Fruit fly (Drosophila melanogaster) whole organism, embryonic: Measurements from ENCODE around the gene Traf4.

Experiments
- Adf1 ChIP-seq: fragments of 200-800 bp; sonication (Bioruptor generic); IDR thresholded peaks from 2 replicates; pipeline ENCODE4 v1.3.6; 2022; ENCODE audit warnings: missing biosample characterization, missing genetic modification characterization
- Bteb2 ChIP-seq: fragments of 200-800 bp; sonication (Bioruptor generic); optimal IDR thresholded peaks from 2 replicates; lab custom pipeline; 2016; ENCODE audit warnings: missing biosample characterization, missing genetic modification characterization
- CG10654 ChIP-seq: fragments of 200-800 bp; sonication (Bioruptor generic); optimal IDR thresholded peaks from 2 replicates; lab custom pipeline; 2016; ENCODE audit warnings: missing biosample characterization, missing genetic modification characterization
- CG11723 ChIP-seq: fragments of 200-800 bp; sonication (Bioruptor generic); optimal IDR thresholded peaks from 2 replicates; lab custom pipeline; 2017; ENCODE audit warnings: missing biosample characterization, mild to moderate bottlenecking, missing genetic modification characterization
- CG13296 ChIP-seq: fragments of 200-800 bp; sonication (Bioruptor generic); optimal IDR thresholded peaks from 3 replicates; lab custom pipeline; 2018; ENCODE audit warnings: missing biosample characterization, mild to moderate bottlenecking, missing genetic modification characterization
- CG15011 ChIP-seq: fragments of 200-800 bp; sonication (Bioruptor generic); optimal IDR thresholded peaks from 3 replicates; lab custom pipeline; 2018; ENCODE audit warnings: missing biosample characterization, mild to moderate bottlenecking, missing genetic modification characterization
- CG18262 ChIP-seq: fragments of 200-800 bp; optimal IDR thresholded peaks from 3 replicates; lab custom pipeline; 2019; ENCODE audit warnings: missing biosample characterization, mild to moderate bottlenecking, missing genetic modification characterization, moderate library complexity
- CG18476 ChIP-seq: fragments of 200-800 bp; sonication (Bioruptor generic); optimal IDR thresholded peaks from 2 replicates; lab custom pipeline; 2016; ENCODE audit warnings: missing biosample characterization, mild to moderate bottlenecking, missing genetic modification characterization
- CG2120 ChIP-seq: fragments of 200-800 bp; sonication (Bioruptor generic); optimal IDR thresholded peaks from 3 replicates; lab custom pipeline; 2016; ENCODE audit warnings: missing biosample characterization, missing genetic modification characterization
- CG2712 ChIP-seq: fragments of 200-800 bp; optimal IDR thresholded peaks from 3 replicates; lab custom pipeline; 2019; ENCODE audit warnings: missing biosample characterization, mild to moderate bottlenecking, missing genetic modification characterization, moderate library complexity
- CG31441 ChIP-seq: fragments of 200-800 bp; sonication (Bioruptor generic); IDR thresholded peaks from 2 replicates; pipeline ENCODE4 v1.3.6; 2022; ENCODE audit warnings: missing biosample characterization, missing genetic modification characterization
- CG7357 ChIP-seq: fragments of 200-800 bp; sonication (Bioruptor generic); IDR thresholded peaks from 3 replicates; pipeline ENCODE4 v1.3.6; 2022; ENCODE audit warnings: missing biosample characterization, missing genetic modification characterization
- CG7372 ChIP-seq: fragments of 200-800 bp; sonication (Bioruptor generic); IDR thresholded peaks from 2 replicates; pipeline ENCODE4 v1.3.6; 2022; ENCODE audit warnings: missing biosample characterization, missing genetic modification characterization
- CG7928 ChIP-seq: fragments of 200-800 bp; sonication (Bioruptor generic); optimal IDR thresholded peaks from 2 replicates; lab custom pipeline; 2017; ENCODE audit warnings: missing biosample characterization, mild to moderate bottlenecking, missing genetic modification characterization
- CG8924 ChIP-seq: fragments of 200-800 bp; optimal IDR thresholded peaks from 3 replicates; lab custom pipeline; 2019; ENCODE audit warnings: missing biosample characterization, mild to moderate bottlenecking, missing genetic modification characterization, moderate library complexity
- D19B ChIP-seq: fragments of 200-800 bp; sonication (Bioruptor generic); optimal IDR thresholded peaks from 2 replicates; lab custom pipeline; 2017; ENCODE audit warnings: missing biosample characterization, mild to moderate bottlenecking, missing genetic modification characterization
- E2f1 ChIP-seq: fragments of 200-800 bp; sonication (Bioruptor generic); IDR thresholded peaks from 2 replicates; pipeline ENCODE4 v1.3.6; 2022; ENCODE audit warnings: missing biosample characterization, missing genetic modification characterization
- E2f2 ChIP-seq: fragments of 200-800 bp; sonication (Bioruptor generic); IDR thresholded peaks from 2 replicates; pipeline ENCODE4 v1.3.6; 2022; ENCODE audit warnings: missing biosample characterization, missing genetic modification characterization
- Elba2 ChIP-seq: fragments of 200-800 bp; sonication (Bioruptor generic); optimal IDR thresholded peaks from 3 replicates; lab custom pipeline; 2016; ENCODE audit warnings: missing biosample characterization, missing genetic modification characterization
- Ets65A ChIP-seq: fragments of 200-800 bp; sonication (Bioruptor generic); peaks from one replicate; lab custom pipeline; 2016; ENCODE audit warnings: missing biosample characterization, missing genetic modification characterization
- Fer2 ChIP-seq: fragments of 200-800 bp; sonication (Bioruptor generic); optimal IDR thresholded peaks from 2 replicates; lab custom pipeline; 2018; ENCODE audit warnings: missing biosample characterization, mild to moderate bottlenecking, missing genetic modification characterization, moderate library complexity
- Hmx ChIP-seq: fragments of 200-800 bp; sonication (Bioruptor generic); optimal IDR thresholded peaks from 2 replicates; lab custom pipeline; 2016; ENCODE audit warnings: missing biosample characterization, missing genetic modification characterization
- MESR4 ChIP-seq: fragments of 200-800 bp; sonication (Bioruptor generic); optimal IDR thresholded peaks from 2 replicates; lab custom pipeline; 2018; ENCODE audit warnings: missing biosample characterization, mild to moderate bottlenecking, missing genetic modification characterization, moderate library complexity
- Neu2 ChIP-seq: fragments of 200-800 bp; sonication (Bioruptor generic); optimal IDR thresholded peaks from 3 replicates; lab custom pipeline; 2016; ENCODE audit warnings: missing biosample characterization, missing genetic modification characterization, borderline replicate concordance
- Ptx1 ChIP-seq: fragments of 200-800 bp; sonication (Bioruptor generic); IDR thresholded peaks from 2 replicates; pipeline ENCODE4 v1.3.6; 2022; ENCODE audit warnings: missing biosample characterization, missing genetic modification characterization
- Side ChIP-seq: fragments of 200-800 bp; sonication (Bioruptor generic); optimal IDR thresholded peaks from 2 replicates; lab custom pipeline; 2016; ENCODE audit warnings: missing biosample characterization, missing genetic modification characterization
- Sry-β ChIP-seq: fragments of 200-800 bp; sonication (Bioruptor generic); optimal IDR thresholded peaks from 2 replicates; lab custom pipeline; 2018; ENCODE audit warnings: missing biosample characterization, mild to moderate bottlenecking, missing genetic modification characterization, moderate library complexity
- TFAM ChIP-seq: fragments of 200-800 bp; sonication (Bioruptor generic); optimal IDR thresholded peaks from 2 replicates; lab custom pipeline; 2017; ENCODE audit warnings: missing biosample characterization, missing genetic modification characterization, inconsistent platforms
- ac ChIP-seq: fragments of 200-800 bp; sonication (Bioruptor generic); optimal IDR thresholded peaks from 3 replicates; lab custom pipeline; 2017; ENCODE audit warnings: missing biosample characterization, mild to moderate bottlenecking, missing genetic modification characterization
- corto ChIP-seq: fragments of 200-800 bp; sonication (Bioruptor generic); optimal IDR thresholded peaks from 2 replicates; lab custom pipeline; 2016; ENCODE audit warnings: missing biosample characterization, mild to moderate bottlenecking, missing genetic modification characterization, moderate library complexity
- da ChIP-seq: fragments of 200-800 bp; sonication (Bioruptor generic); optimal IDR thresholded peaks from 2 replicates; lab custom pipeline; 2016; ENCODE audit warnings: missing biosample characterization, missing genetic modification characterization
- dmrt99B ChIP-seq: fragments of 200-800 bp; sonication (Bioruptor generic); optimal IDR thresholded peaks from 2 replicates; lab custom pipeline; 2018; ENCODE audit warnings: missing biosample characterization, mild to moderate bottlenecking, missing genetic modification characterization, moderate library complexity
- ewg ChIP-seq: fragments of 200-800 bp; sonication (Bioruptor generic); optimal IDR thresholded peaks from 3 replicates; lab custom pipeline; 2017; ENCODE audit warnings: mild to moderate bottlenecking, missing biosample characterization, missing genetic modification reagents, missing genetic modification characterization
- fru ChIP-seq: fragments of >200 bp; optimal IDR thresholded peaks from 2 replicates; lab custom pipeline; 2017
- gcm2 ChIP-seq: fragments of 200-800 bp; sonication (Bioruptor generic); optimal IDR thresholded peaks from 2 replicates; lab custom pipeline; 2016; ENCODE audit warnings: missing biosample characterization, missing genetic modification characterization
- gem ChIP-seq: fragments of 200-800 bp; sonication (Bioruptor generic); optimal IDR thresholded peaks from 2 replicates; lab custom pipeline; 2019; ENCODE audit warnings: missing biosample characterization, mild to moderate bottlenecking, missing genetic modification characterization, moderate library complexity
- grn ChIP-seq: fragments of 200-800 bp; sonication (Bioruptor generic); optimal IDR thresholded peaks from 3 replicates; lab custom pipeline; 2017; ENCODE audit warnings: missing biosample characterization, missing genetic modification characterization
- h ChIP-seq: fragments of >200 bp; optimal IDR thresholded peaks from 2 replicates; lab custom pipeline; 2017
- hbn ChIP-seq: fragments of 200-800 bp; sonication (Bioruptor generic); IDR thresholded peaks from 2 replicates; pipeline ENCODE4 v1.3.6; 2022; ENCODE audit warnings: missing biosample characterization, missing genetic modification characterization; ENCODE audit not compliant: partially characterized antibody
- hkb ChIP-seq, 2 experiments: fragments of 200-800 bp in 1 of 2; fragments of >200 bp in 1 of 2; sonication (Bioruptor generic) in 1 of 2; IDR thresholded peaks in 1 of 2; optimal IDR thresholded peaks in 1 of 2; 2 replicates each; pipeline versions ENCODE4 v1.3.6 to Lab custom; 2017 to 2022; ENCODE audit warnings: missing biosample characterization in 1 of 2, missing genetic modification characterization in 1 of 2
- jumu ChIP-seq: fragments of 200-800 bp; sonication (Bioruptor generic); optimal IDR thresholded peaks from 3 replicates; lab custom pipeline; 2016; ENCODE audit warnings: missing biosample characterization, missing genetic modification characterization
- klu ChIP-seq: fragments of 200-800 bp; sonication (Bioruptor generic); IDR thresholded peaks from 2 replicates; pipeline ENCODE4 v1.3.6; 2022; ENCODE audit warnings: missing biosample characterization, missing genetic modification characterization
- lov ChIP-seq, 2 experiments: fragments of 200-800 bp in 1 of 2; fragments of >200 bp in 1 of 2; sonication (Bioruptor generic) in 1 of 2; IDR thresholded peaks in 1 of 2; optimal IDR thresholded peaks in 1 of 2; 2 replicates in 1 of 2; 3 replicates in 1 of 2; pipeline versions ENCODE4 v1.3.6 to Lab custom; 2017 to 2022; ENCODE audit warnings: missing biosample characterization in 1 of 2, missing genetic modification characterization in 1 of 2
- maf-S ChIP-seq: fragments of 200-800 bp; sonication (Bioruptor generic); optimal IDR thresholded peaks from 2 replicates; lab custom pipeline; 2016; ENCODE audit warnings: missing biosample characterization, missing genetic modification characterization
- mirr ChIP-seq: fragments of 200-800 bp; sonication (Bioruptor generic); optimal IDR thresholded peaks from 3 replicates; lab custom pipeline; 2018; ENCODE audit warnings: missing biosample characterization, mild to moderate bottlenecking, missing genetic modification characterization
- psq ChIP-seq: fragments of 200-800 bp; sonication (Bioruptor generic); optimal IDR thresholded peaks from 2 replicates; lab custom pipeline; 2017; ENCODE audit warnings: missing biosample characterization, missing genetic modification characterization
- tgo ChIP-seq: fragments of 200-800 bp; sonication (Bioruptor generic); IDR thresholded peaks from 3 replicates; pipeline ENCODE4 v1.3.6; 2022; ENCODE audit warnings: missing biosample characterization, missing genetic modification characterization
- tin ChIP-seq: fragments of 200-800 bp; sonication (Bioruptor generic); optimal IDR thresholded peaks from 3 replicates; lab custom pipeline; 2016; ENCODE audit warnings: missing biosample characterization, missing genetic modification characterization
- trem ChIP-seq: fragments of 200-800 bp; optimal IDR thresholded peaks from 3 replicates; lab custom pipeline; 2019; ENCODE audit warnings: missing biosample characterization, mild to moderate bottlenecking, missing genetic modification characterization, moderate library complexity
- unc-4 ChIP-seq: fragments of 200-800 bp; sonication (Bioruptor generic); IDR thresholded peaks from 2 replicates; pipeline ENCODE4 v1.3.6; 2022; ENCODE audit warnings: missing biosample characterization, missing genetic modification characterization; ENCODE audit not compliant: partially characterized antibody

Gene Traf4

DNA sequence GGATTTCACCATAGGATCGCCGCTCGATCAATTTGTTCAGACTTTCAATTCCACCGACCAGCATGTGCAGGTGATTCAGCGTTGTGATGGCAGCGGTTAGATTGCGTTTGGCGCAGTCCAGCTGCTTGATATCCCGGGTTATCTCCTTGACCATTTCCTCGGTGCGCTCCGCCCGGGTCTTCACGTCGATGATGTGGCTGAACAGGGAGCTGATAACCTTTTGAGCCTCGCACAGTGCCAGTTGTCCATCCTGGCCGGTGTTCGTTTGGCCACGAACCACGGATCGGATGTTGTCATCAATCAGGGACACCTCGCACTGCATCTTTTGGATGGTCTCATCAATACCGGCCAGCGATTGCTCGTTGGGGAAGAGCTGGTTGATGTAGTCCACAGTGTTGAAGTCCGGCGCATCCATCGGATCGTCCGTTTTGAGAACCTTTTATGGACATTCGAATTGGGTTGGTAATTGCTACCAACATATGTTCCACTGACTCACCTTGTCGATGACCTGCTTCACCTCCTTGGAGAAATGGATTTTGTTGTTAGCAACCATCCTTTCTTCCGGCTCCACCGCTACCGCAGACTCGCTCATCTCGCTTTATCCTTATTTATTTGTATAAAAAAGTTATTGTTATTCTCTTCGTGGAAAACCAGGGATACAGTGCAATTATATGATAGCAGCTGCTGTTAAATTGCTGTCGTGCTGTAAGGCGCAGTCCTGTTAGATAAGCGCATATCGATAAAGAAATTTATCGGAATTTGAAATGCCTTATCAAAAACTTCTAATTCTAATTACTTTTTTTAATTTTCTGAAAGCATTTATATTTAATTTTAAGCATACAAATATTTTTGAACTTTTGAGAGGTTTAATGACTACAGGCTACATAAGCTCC lies 23.9 kb downstream of the Traf4 start, which contains the start of gene Vps53 (continued):
- TF ChIP-seq maf-S (GFP tag; lab: Kevin White, UChicago) (no peak), Ptx1 (GFP tag; lab: Robert Waterston, UW) (no peak), CG10654 (no peak), psq (GFP tag; lab: Kevin White, UChicago) (no peak), CG8924 (tag; lab: Kevin White, UChicago) (no peak), Fer2 (tag; lab: Kevin White, UChicago) (no peak), gem (tag; lab: Kevin White, UChicago) (no peak), ewg (no peak), CG2120 (GFP tag; lab: Kevin White, UChicago) (no peak), E2f1 (GFP tag; lab: Robert Waterston, UW) (no peak), Neu2 (GFP tag; lab: Kevin White, UChicago) (no peak), unc-4 (GFP tag; lab: Robert Waterston, UW) (peak; percentile 35; the same call in 1 of the 2 replicates), E2f2 (peak; percentile 87), fru (no peak), Side (GFP tag; lab: Kevin White, UChicago) (no peak), lov (optimal IDR thresholded peaks at IDR 0.05; lab: Kevin White, UChicago) (no peak), lov (GFP tag; IDR thresholded peaks at IDR 0.05; lab: Robert Waterston, UW) (no peak), Adf1 (GFP tag; lab: Robert Waterston, UW) (no peak), Elba2 (GFP tag; lab: Kevin White, UChicago) (no peak), dmrt99B (tag; lab: Kevin White, UChicago) (no peak), tin (GFP tag; lab: Kevin White, UChicago) (no peak), D19B (no peak), jumu (GFP tag; lab: Kevin White, UChicago) (no peak), hkb (optimal IDR thresholded peaks at IDR 0.05; lab: Kevin White, UChicago) (no peak), hkb (GFP tag; IDR thresholded peaks at IDR 0.05; lab: Robert Waterston, UW) (no peak), da (GFP tag; lab: Kevin White, UChicago) (no peak), TFAM (GFP tag; lab: Kevin White, UChicago) (no peak), gcm2 (GFP tag; lab: Kevin White, UChicago) (no peak), CG11723 (GFP tag; lab: Kevin White, UChicago) (no peak), Bteb2 (GFP tag; lab: Kevin White, UChicago) (no peak), grn (peak; percentile 77), Sry-β (GFP tag; lab: Kevin White, UChicago) (no peak), trem (tag; lab: Kevin White, UChicago) (peak; percentile 26), CG7357 (GFP tag; lab: Robert Waterston, UW) (no peak), CG13296 (GFP tag; lab: Kevin White, UChicago) (no peak), CG7928 (peak; percentile 88), CG2712 (tag; lab: Kevin White, UChicago) (no peak), h (lab: Kevin White, UChicago) (no peak), klu (GFP tag; lab: Robert Waterston, UW) (no peak), ac (no peak), CG18262 (no peak), CG15011 (GFP tag; lab: Kevin White, UChicago) (no peak), mirr (GFP tag; lab: Kevin White, UChicago) (no peak), corto (no peak), CG18476 (GFP tag; lab: Kevin White, UChicago) (no peak), MESR4 (GFP tag; lab: Kevin White, UChicago) (peak; percentile 59), Hmx (GFP tag; lab: Kevin White, UChicago) (no peak), hbn (no peak), CG7372 (GFP tag; lab: Robert Waterston, UW) (no peak), CG31441 (GFP tag; lab: Robert Waterston, UW) (no peak), tgo (GFP tag; lab: Robert Waterston, UW) (no peak), Ets65A (no peak)
